Worm (Caenorhabditis elegans): ENCODE results near the gene F10D7.3.

The F10D7.3 gene

ce11 chrX:17419813-17420584, 45.6 kb upstream of the F10D7.3 start (continued):
- peak in 1 of 2 experiments; percentile 47 for TF ChIP-seq lin-35 (GFP tag; optimal IDR thresholded peaks at IDR 0.05)
- TF ChIP-seq ama-1 (optimal IDR thresholded peaks at IDR 0.05) = peak; percentile 73
- TF ChIP-seq lin-39 (tag; optimal IDR thresholded peaks at IDR 0.05) = no peak
- TF ChIP-seq ceh-8 (GFP tag; optimal IDR thresholded peaks at IDR 0.05) = no peak
- TF ChIP-seq pag-3 (tag; optimal IDR thresholded peaks at IDR 0.05; ENCODE audit: borderline replicate concordance, insufficient read depth) = no peak
- TF ChIP-seq pqm-1 (tag; optimal IDR thresholded peaks at IDR 0.05) = no peak
- no peak for TF ChIP-seq mef-2 (tag; optimal IDR thresholded peaks at IDR 0.05)
- no peak for TF ChIP-seq xbp-1 (tag; optimal IDR thresholded peaks at IDR 0.05)
- TF ChIP-seq ceh-63 (GFP tag; optimal IDR thresholded peaks at IDR 0.05) = no peak
- no peak for TF ChIP-seq grh-1 (GFP tag; IDR thresholded peaks at IDR 0.05)
- peak; percentile 73 for TF ChIP-seq blmp-1 (tag; optimal IDR thresholded peaks at IDR 0.05)
- TF ChIP-seq nhr-20 (tag; optimal IDR thresholded peaks at IDR 0.05) = peak; percentile 36
- peak; percentile 10 for TF ChIP-seq C16A3.4 (tag; optimal IDR thresholded peaks at IDR 0.05)
- TF ChIP-seq ztf-4 (tag; optimal IDR thresholded peaks at IDR 0.05) = peak; percentile 94
- TF ChIP-seq C04F5.9 (tag; optimal IDR thresholded peaks at IDR 0.05) = no peak
- TF ChIP-seq nhr-237 (tag; optimal IDR thresholded peaks at IDR 0.05) = no peak
- TF ChIP-seq nhr-76 (tag; optimal IDR thresholded peaks at IDR 0.05) = no peak
- peak in 1 of 2 experiments; percentile 42 for TF ChIP-seq mdl-1 (tag; optimal IDR thresholded peaks at IDR 0.05)
- TF ChIP-seq fos-1 (tag; optimal IDR thresholded peaks at IDR 0.05) = peak; percentile 48
- TF ChIP-seq hpl-2 (GFP tag; optimal IDR thresholded peaks at IDR 0.05) = peak; percentile 42
- TF ChIP-seq mep-1 (tag; optimal IDR thresholded peaks at IDR 0.05) = peak; percentile 21
- no peak for TF ChIP-seq nhr-77 (tag; optimal IDR thresholded peaks at IDR 0.05)
- TF ChIP-seq nhr-90 (tag; optimal IDR thresholded peaks at IDR 0.05; ENCODE audit: poor library complexity) = peak; percentile 83
- no peak for TF ChIP-seq nhr-12 (tag; optimal IDR thresholded peaks at IDR 0.05)
- TF ChIP-seq skn-1 (tag; optimal IDR thresholded peaks at IDR 0.05) = no peak

- TF ChIP-seq nhr-85 (tag) (peak; percentile 54), nhr-71 (tag; optimal IDR thresholded peaks at IDR 0.05) (peak; percentile 14), efl-1 (optimal IDR thresholded peaks at IDR 0.05) (no peak), efl-1 (GFP tag; optimal IDR thresholded peaks at IDR 0.05 in 1 of 2) (peak in 1 of 2 experiments; percentile 68), mep-1 (tag; optimal IDR thresholded peaks at IDR 0.05) (no peak), elt-3 (tag; optimal IDR thresholded peaks at IDR 0.05) (peak in 1 of 6 experiments; percentile 51), lin-14 (GFP tag; optimal IDR thresholded peaks at IDR 0.05) (peak; percentile 8)
These were observed 43.1 kb upstream of the F10D7.3 start for ce11 chrX:17417505-17418004.

ce11 chrX:17413868-17414267, 39.4 kb upstream of the F10D7.3 start, which contains the start of gene crb-1:
Gene crb-1 (minus strand): TSS chrX:17414014.
- TF ChIP-seq lin-15B (tag; optimal IDR thresholded peaks at IDR 0.05) (no peak), ztf-11 (tag; optimal IDR thresholded peaks at IDR 0.05) (no peak), isw-1 (GFP tag; IDR thresholded peaks at IDR 0.05) (no peak), skn-1 (tag; optimal IDR thresholded peaks at IDR 0.05) (no peak), unc-130 (tag; optimal IDR thresholded peaks at IDR 0.05) (no peak), egl-13 (tag; optimal IDR thresholded peaks at IDR 0.05) (no peak), xbp-1 (tag; optimal IDR thresholded peaks at IDR 0.05) (no peak), sup-37 (GFP tag; optimal IDR thresholded peaks at IDR 0.05) (no peak), nhr-20 (tag; optimal IDR thresholded peaks at IDR 0.05) (no peak), zag-1 (tag; optimal IDR thresholded peaks at IDR 0.05) (no peak), swsn-7 (tag; optimal IDR thresholded peaks at IDR 0.05) (no peak), egl-27 (tag; optimal IDR thresholded peaks at IDR 0.05) (no peak)

Data from whole organism, L1 larva.